Fruit fly (Drosophila melanogaster): Measurements from ENCODE around the gene CG9121.

The CG9121 gene

DNA sequence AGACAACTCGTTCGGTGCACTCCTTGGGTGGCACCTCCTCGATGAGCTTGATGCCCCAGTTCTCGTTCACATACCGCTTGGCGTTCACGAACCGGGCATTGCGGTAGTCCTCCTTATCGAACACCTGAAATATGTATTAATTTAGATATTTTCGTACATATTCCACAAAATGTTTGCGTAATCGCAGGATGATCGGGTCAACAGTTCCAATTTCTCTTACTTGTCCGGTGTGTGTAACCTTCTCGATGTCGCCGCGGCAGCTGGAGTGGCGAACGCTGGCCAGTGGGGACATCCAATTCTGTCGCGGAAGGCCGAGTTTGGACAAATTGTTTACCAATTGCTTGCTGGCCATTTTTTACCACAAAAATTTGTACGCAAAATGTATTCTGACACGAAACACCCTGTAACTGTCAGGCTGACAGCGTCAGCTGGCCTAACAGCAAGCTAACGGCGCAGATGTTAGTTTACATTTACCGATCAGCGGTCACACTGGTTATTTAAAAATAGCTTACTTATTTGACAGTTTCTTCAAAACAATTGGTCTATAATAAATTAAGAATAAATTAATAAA, 49.0 kb upstream of the CG9121 start, which contains the start of gene ND-13A (continued):
- no peak for TF ChIP-seq Trl (optimal IDR thresholded peaks at IDR 0.05)
- no peak for TF ChIP-seq Trl (GFP tag; optimal IDR thresholded peaks at IDR 0.05)
- TF ChIP-seq CG3065 (GFP tag; optimal IDR thresholded peaks at IDR 0.05), result no peak
- TF ChIP-seq so (GFP tag; IDR thresholded peaks at IDR 0.05), result no peak
- TF ChIP-seq cas (GFP tag; IDR thresholded peaks at IDR 0.05), result no peak
- TF ChIP-seq CG13624 (GFP tag; optimal IDR thresholded peaks at IDR 0.05), result no peak
- TF ChIP-seq Lim3 (GFP tag; IDR thresholded peaks at IDR 0.05), result no peak
- TF ChIP-seq Hr3 (GFP tag; optimal IDR thresholded peaks at IDR 0.05), result no peak
- TF ChIP-seq CG10274 (GFP tag; optimal IDR thresholded peaks at IDR 0.05), result no peak
- TF ChIP-seq Vsx1 (GFP tag; optimal IDR thresholded peaks at IDR 0.05), result no peak
- no peak for TF ChIP-seq CG9876 (GFP tag; optimal IDR thresholded peaks at IDR 0.05)
- TF ChIP-seq Myb (GFP tag; optimal IDR thresholded peaks at IDR 0.05), result peak; percentile 18
- no peak for TF ChIP-seq CG3847 (GFP tag; IDR thresholded peaks at IDR 0.05)
- no peak for TF ChIP-seq slou (GFP tag; optimal IDR thresholded peaks at IDR 0.05)
- no peak for TF ChIP-seq bigmax (GFP tag; optimal IDR thresholded peaks at IDR 0.05)
- no peak for TF ChIP-seq CG2889 (GFP tag; IDR thresholded peaks at IDR 0.05)
- no peak for TF ChIP-seq CG10321 (GFP tag; IDR thresholded peaks at IDR 0.05)
- peak; percentile 3 for TF ChIP-seq mirr (GFP tag; optimal IDR thresholded peaks at IDR 0.05)
- peak; percentile 25 for TF ChIP-seq gfzf (GFP tag; optimal IDR thresholded peaks at IDR 0.05)
- TF ChIP-seq crol (GFP tag; IDR thresholded peaks at IDR 0.05), result no peak
- no peak for TF ChIP-seq caup (GFP tag; optimal IDR thresholded peaks at IDR 0.05; ENCODE audit: severe bottlenecking)
- TF ChIP-seq inv (GFP tag; IDR thresholded peaks at IDR 0.05; ENCODE audit: partially characterized antibody), result no peak
- peak; percentile 44 for TF ChIP-seq CG7987 (GFP tag; optimal IDR thresholded peaks at IDR 0.05)
- no peak for TF ChIP-seq ewg (GFP tag; optimal IDR thresholded peaks at IDR 0.05)
- no peak for TF ChIP-seq chinmo (GFP tag; IDR thresholded peaks at IDR 0.05; ENCODE audit: partially characterized antibody)
- TF ChIP-seq esg (GFP tag; conservative IDR thresholded peaks at IDR 0.05), result no peak
- no peak for TF ChIP-seq Mad (GFP tag; optimal IDR thresholded peaks at IDR 0.05)
- TF ChIP-seq ERR (GFP tag; optimal IDR thresholded peaks at IDR 0.05), result no peak
- TF ChIP-seq gcm (GFP tag; optimal IDR thresholded peaks at IDR 0.05), result no peak
- no peak for TF ChIP-seq vvl (GFP tag; IDR thresholded peaks at IDR 0.05)
- no peak for TF ChIP-seq CG4730 (GFP tag; IDR thresholded peaks at IDR 0.05)
- no peak for TF ChIP-seq CG6854 (GFP tag; optimal IDR thresholded peaks at IDR 0.05)
- TF ChIP-seq NK7.1 (GFP tag; optimal IDR thresholded peaks at IDR 0.05), result no peak
- no peak for TF ChIP-seq dm (GFP tag; optimal IDR thresholded peaks at IDR 0.05)
- no peak for TF ChIP-seq CG6654 (GFP tag; optimal IDR thresholded peaks at IDR 0.05)
- TF ChIP-seq Opbp (GFP tag; IDR thresholded peaks at IDR 0.05; ENCODE audit: partially characterized antibody), result no peak
- no peak for TF ChIP-seq Hsf (GFP tag; optimal IDR thresholded peaks at IDR 0.05)
- TF ChIP-seq pfk (GFP tag; optimal IDR thresholded peaks at IDR 0.05), result no peak
- TF ChIP-seq tio (GFP tag; optimal IDR thresholded peaks at IDR 0.05), result no peak
- TF ChIP-seq CG42726 (GFP tag; IDR thresholded peaks at IDR 0.05; ENCODE audit: partially characterized antibody), result 0 out of 2 replicates have a peak, but pooled peaks have one; percentile 35
- peak; percentile 24 for TF ChIP-seq Ets97D (GFP tag; optimal IDR thresholded peaks at IDR 0.05)
- no peak for TF ChIP-seq CG17359 (tag; optimal IDR thresholded peaks at IDR 0.05)
- no peak for TF ChIP-seq tgo (GFP tag; IDR thresholded peaks at IDR 0.05)
- no peak for TF ChIP-seq CG13894 (tag; optimal IDR thresholded peaks at IDR 0.05)
- no peak for TF ChIP-seq Abd-B (GFP tag; optimal IDR thresholded peaks at IDR 0.05)
- no peak for TF ChIP-seq run (tag; optimal IDR thresholded peaks at IDR 0.05)
- TF ChIP-seq CG15514 (GFP tag; optimal IDR thresholded peaks at IDR 0.05), result peak; percentile 44
- no peak for TF ChIP-seq D19A (tag; optimal IDR thresholded peaks at IDR 0.05)
- no peak for TF ChIP-seq corto (GFP tag; optimal IDR thresholded peaks at IDR 0.05)
- TF ChIP-seq CG14710 (tag; optimal IDR thresholded peaks at IDR 0.05), result peak; percentile 13
- no peak for TF ChIP-seq Oaz (GFP tag; IDR thresholded peaks at IDR 0.05)

Data from whole organism, embryonic.